Worm (Caenorhabditis elegans): ENCODE measurements around the gene B0310.3.

B0310.3 gene

ce11 chrX:489635-490105, 31.1 kb downstream of the B0310.3 start, which contains the start of gene egl-17:
TSS of gene egl-17 (plus strand) at chrX:489685.
- TF ChIP-seq nhr-90 (tag; optimal IDR thresholded peaks at IDR 0.05; ENCODE audit: poor library complexity) (peak; percentile 71), ama-1 (optimal IDR thresholded peaks at IDR 0.05) (no peak), fos-1 (tag; optimal IDR thresholded peaks at IDR 0.05) (peak; percentile 55), pax-3 (tag; optimal IDR thresholded peaks at IDR 0.05) (peak; percentile 59), nhr-76 (tag; optimal IDR thresholded peaks at IDR 0.05) (no peak), mep-1 (tag; optimal IDR thresholded peaks at IDR 0.05) (peak; percentile 65), egl-27 (tag; optimal IDR thresholded peaks at IDR 0.05) (no peak), mef-2 (tag; optimal IDR thresholded peaks at IDR 0.05) (no peak), jun-1 (tag; optimal IDR thresholded peaks at IDR 0.05) (peak; percentile 49), lin-39 (tag; optimal IDR thresholded peaks at IDR 0.05) (no peak), nhr-85 (tag) (peak; percentile 68), nhr-12 (tag; optimal IDR thresholded peaks at IDR 0.05) (no peak), unc-30 (tag; optimal IDR thresholded peaks at IDR 0.05) (no peak), C34B4.2 (tag; optimal IDR thresholded peaks at IDR 0.05) (no peak), fkh-8 (tag; optimal IDR thresholded peaks at IDR 0.05) (peak; percentile 54), unc-86 (tag; optimal IDR thresholded peaks at IDR 0.05) (no peak), skn-1 (tag; optimal IDR thresholded peaks at IDR 0.05) (peak; percentile 71), lin-35 (GFP tag; optimal IDR thresholded peaks at IDR 0.05) (peak in 1 of 2 experiments; percentile 71), elt-3 (tag; optimal IDR thresholded peaks at IDR 0.05) (peak in 2 of 6 experiments; percentile 5 to 21), rnt-1 (tag; optimal IDR thresholded peaks at IDR 0.05) (peak; percentile 78), irx-1 (tag; optimal IDR thresholded peaks at IDR 0.05) (peak; percentile 26), pag-3 (tag; optimal IDR thresholded peaks at IDR 0.05; ENCODE audit: borderline replicate concordance, insufficient read depth) (no peak), fkh-4 (tag; optimal IDR thresholded peaks at IDR 0.05; ENCODE audit: borderline replicate concordance) (no peak), ceh-63 (GFP tag; optimal IDR thresholded peaks at IDR 0.05) (no peak), ceh-8 (GFP tag; optimal IDR thresholded peaks at IDR 0.05) (no peak), nhr-71 (tag; optimal IDR thresholded peaks at IDR 0.05) (peak; percentile 72), isw-1 (GFP tag; IDR thresholded peaks at IDR 0.05) (no peak), hlh-17 (GFP tag; optimal IDR thresholded peaks at IDR 0.05; ENCODE audit: borderline replicate concordance) (no peak), efl-3 (GFP tag; optimal IDR thresholded peaks at IDR 0.05) (no peak), dpl-1 (GFP tag; optimal IDR thresholded peaks at IDR 0.05) (peak in 2 of 3 experiments; percentile 28 to 29), unc-98 (GFP tag; IDR thresholded peaks at IDR 0.05) (0 out of 2 replicates have a peak, but pooled peaks have one; percentile 23), ces-1 (GFP tag; optimal IDR thresholded peaks at IDR 0.05) (no peak), vab-15 (tag; optimal IDR thresholded peaks at IDR 0.05) (peak; percentile 44), ceh-82 (tag; optimal IDR thresholded peaks at IDR 0.05) (peak; percentile 32 to 72 (median 57)), hpl-2 (GFP tag; optimal IDR thresholded peaks at IDR 0.05) (no peak), grh-1 (GFP tag; IDR thresholded peaks at IDR 0.05) (no peak), pqm-1 (tag; optimal IDR thresholded peaks at IDR 0.05) (no peak), nhr-20 (tag; optimal IDR thresholded peaks at IDR 0.05) (peak; percentile 53), F16B12.6 (tag; optimal IDR thresholded peaks at IDR 0.05) (no peak), nhr-19 (GFP tag; conservative IDR thresholded peaks at IDR 0.05) (peak; percentile 73), C04F5.9 (tag; optimal IDR thresholded peaks at IDR 0.05) (no peak), ets-5 (GFP tag; IDR thresholded peaks at IDR 0.05) (no peak), sox-4 (tag; optimal IDR thresholded peaks at IDR 0.05) (peak; percentile 9), zag-1 (tag; optimal IDR thresholded peaks at IDR 0.05) (no peak), lir-3 (tag; optimal IDR thresholded peaks at IDR 0.05; ENCODE audit: poor library complexity) (peak; percentile 51), egl-13 (tag; optimal IDR thresholded peaks at IDR 0.05) (no peak), unc-130 (tag; optimal IDR thresholded peaks at IDR 0.05) (no peak), aly-2 (tag; optimal IDR thresholded peaks at IDR 0.05) (no peak), nhr-84 (tag; optimal IDR thresholded peaks at IDR 0.05) (no peak), lin-14 (GFP tag; optimal IDR thresholded peaks at IDR 0.05) (peak; percentile 63), mab-9 (GFP tag; IDR thresholded peaks at IDR 0.05) (no peak), ztf-11 (tag; optimal IDR thresholded peaks at IDR 0.05) (no peak)
